Fruit fly (Drosophila melanogaster) whole organism, pupa: ENCODE measurements around the gene Fit1.

ENCODE experiments used
- CG10348 ChIP-seq: fragments of 200-800 bp; sonication (Bioruptor generic); IDR thresholded peaks from 2 replicates; pipeline ENCODE4 v1.3.6; 2022; ENCODE audit warnings: missing biosample characterization, missing genetic modification characterization
- CG12605 ChIP-seq: fragments of 200-800 bp; sonication (Bioruptor generic); IDR thresholded peaks from 2 replicates; pipeline ENCODE4 v1.3.6; 2022; ENCODE audit warnings: missing biosample characterization, missing genetic modification characterization
- CG13204 ChIP-seq: fragments of 200-800 bp; sonication (Bioruptor generic); optimal IDR thresholded peaks from 2 replicates; lab custom pipeline; 2018; ENCODE audit warnings: missing biosample characterization, mild to moderate bottlenecking, missing genetic modification characterization, moderate library complexity
- CG14655 ChIP-seq: fragments of 200-800 bp; sonication (Bioruptor generic); optimal IDR thresholded peaks from 3 replicates; lab custom pipeline; 2017; ENCODE audit warnings: mild to moderate bottlenecking, missing biosample characterization, missing genetic modification reagents, missing genetic modification characterization
- CG15710 ChIP-seq: fragments of 200-800 bp; sonication (Bioruptor generic); optimal IDR thresholded peaks from 2 replicates; lab custom pipeline; 2018; ENCODE audit warnings: missing biosample characterization, mild to moderate bottlenecking, missing genetic modification characterization, moderate library complexity
- CG17806 ChIP-seq: fragments of 200-800 bp; sonication (Bioruptor generic); optimal IDR thresholded peaks from 2 replicates; lab custom pipeline; 2018; ENCODE audit warnings: missing biosample characterization, mild to moderate bottlenecking, missing genetic modification characterization, moderate library complexity
- CG32121 ChIP-seq: fragments of 200-800 bp; sonication (Bioruptor generic); IDR thresholded peaks from 2 replicates; pipeline ENCODE4 v1.3.6; 2022; ENCODE audit warnings: missing biosample characterization, missing genetic modification characterization
- CG34367 ChIP-seq: fragments of 200-800 bp; sonication (Bioruptor generic); optimal IDR thresholded peaks from 2 replicates; lab custom pipeline; 2018; ENCODE audit warnings: missing biosample characterization, mild to moderate bottlenecking, missing genetic modification characterization
- CG4496 ChIP-seq: fragments of 200-800 bp; sonication (Bioruptor generic); IDR thresholded peaks from 3 replicates; pipeline ENCODE4 v1.3.6; 2022; ENCODE audit warnings: missing biosample characterization, missing genetic modification characterization
- CG8159 ChIP-seq: fragments of 200-800 bp; sonication (Bioruptor generic); optimal IDR thresholded peaks from 3 replicates; lab custom pipeline; 2018; ENCODE audit warnings: missing biosample characterization, mild to moderate bottlenecking, missing genetic modification characterization, moderate library complexity
- CG8301 ChIP-seq: fragments of 200-800 bp; sonication (Bioruptor generic); optimal IDR thresholded peaks from 2 replicates; lab custom pipeline; 2018; ENCODE audit warnings: missing biosample characterization, mild to moderate bottlenecking, missing genetic modification characterization
- CG9948 ChIP-seq: fragments of 200-800 bp; sonication (Bioruptor generic); optimal IDR thresholded peaks from 2 replicates; lab custom pipeline; 2018; ENCODE audit warnings: missing biosample characterization, mild to moderate bottlenecking, missing genetic modification characterization, moderate library complexity
- D1 ChIP-seq: fragments of 200-800 bp; sonication (Bioruptor generic); optimal IDR thresholded peaks from 2 replicates; lab custom pipeline; 2018; ENCODE audit warnings: missing biosample characterization, mild to moderate bottlenecking, missing genetic modification characterization, moderate library complexity
- EcR ChIP-seq: fragments of 200-800 bp; sonication (Bioruptor generic); optimal IDR thresholded peaks from 3 replicates; lab custom pipeline; 2019; ENCODE audit warnings: missing biosample characterization, missing genetic modification characterization, mild to moderate bottlenecking, moderate library complexity, missing genetic modification reagents
- Ets98B ChIP-seq: fragments of 200-800 bp; sonication (Bioruptor generic); IDR thresholded peaks from 2 replicates; pipeline ENCODE4 v1.3.6; 2022; ENCODE audit warnings: missing biosample characterization, missing genetic modification characterization
- Pif1A ChIP-seq: fragments of 200-800 bp; sonication (Bioruptor generic); optimal IDR thresholded peaks from 3 replicates; lab custom pipeline; 2016; ENCODE audit warnings: missing biosample characterization, missing genetic modification characterization
- Pif1B ChIP-seq: fragments of 200-800 bp; sonication (Bioruptor generic); optimal IDR thresholded peaks from 3 replicates; lab custom pipeline; 2016; ENCODE audit warnings: missing biosample characterization, missing genetic modification characterization
- Snoo ChIP-seq: fragments of 200-800 bp; sonication (Bioruptor generic); optimal IDR thresholded peaks from 3 replicates; lab custom pipeline; 2017; ENCODE audit warnings: missing biosample characterization, mild to moderate bottlenecking, missing genetic modification characterization, inconsistent platforms
- fd96Ca ChIP-seq: fragments of 200-800 bp; sonication (Bioruptor generic); IDR thresholded peaks from 3 replicates; pipeline ENCODE4 v1.3.6; 2022; ENCODE audit warnings: missing biosample characterization, missing genetic modification characterization
- gl ChIP-seq: fragments of 200-800 bp; sonication (Bioruptor generic); optimal IDR thresholded peaks from 2 replicates; lab custom pipeline; 2018; ENCODE audit warnings: missing biosample characterization, mild to moderate bottlenecking, missing genetic modification characterization
- rn ChIP-seq: fragments of 200-800 bp; sonication (Bioruptor generic); IDR thresholded peaks from 2 replicates; pipeline ENCODE4 v1.3.6; 2022; ENCODE audit warnings: missing biosample characterization, missing genetic modification characterization

The Fit1 gene

DNA sequence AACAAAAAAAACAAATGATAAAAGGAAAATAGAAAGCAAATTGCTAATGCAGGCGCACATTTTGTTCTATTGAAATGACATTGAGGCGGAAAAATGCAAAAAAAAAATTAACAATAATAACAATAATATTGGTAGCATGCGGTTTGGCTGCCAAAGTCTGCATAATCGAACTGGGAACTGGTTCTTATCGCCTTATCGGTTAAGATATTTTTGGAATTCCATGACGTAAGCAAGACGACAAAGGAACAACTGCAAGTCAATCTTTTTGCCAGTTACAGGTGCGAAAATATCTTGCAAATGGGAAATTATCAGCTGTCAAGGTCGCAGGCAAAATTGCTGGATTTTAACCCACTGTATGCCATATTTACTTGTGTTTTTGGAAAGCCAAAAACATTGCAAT lies 29.2 kb downstream of the Fit1 start:
- TF ChIP-seq CG14655 (GFP tag; lab: Kevin White, UChicago), result no peak
- no peak for TF ChIP-seq CG8301
- TF ChIP-seq, all 21 proteins: peak for 0

- TF ChIP-seq CG17806 (tag; lab: Kevin White, UChicago) (no peak), CG14655 (GFP tag; lab: Kevin White, UChicago) (no peak), CG13204 (GFP tag; lab: Kevin White, UChicago) (no peak), Pif1B (GFP tag; lab: Kevin White, UChicago) (no peak), Ets98B (no peak), CG8301 (no peak), rn (no peak), fd96Ca (no peak), CG9948 (tag; lab: Kevin White, UChicago) (no peak), CG34367 (peak; percentile 2), CG12605 (GFP tag; lab: Robert Waterston, UW) (peak; percentile 17; the same call in 1 of the 2 replicates), CG32121 (GFP tag; lab: Robert Waterston, UW) (peak; percentile 40), CG4496 (GFP tag; lab: Robert Waterston, UW) (no peak), Snoo (tag; lab: Kevin White, UChicago) (peak; percentile 20), gl (tag; lab: Kevin White, UChicago) (peak; percentile 31), CG10348 (no peak), EcR (GFP tag; lab: Kevin White, UChicago) (peak; percentile 14), Pif1A (GFP tag; lab: Kevin White, UChicago) (no peak), CG15710 (tag; lab: Kevin White, UChicago) (peak; percentile 15), CG8159 (no peak), D1 (tag; lab: Kevin White, UChicago) (no peak)
Observed at dm6 chr3L:4133724-4134678, 30.6 kb downstream of the Fit1 start, which contains the start of gene ens. Gene ens, minus strand, starts transcription at chr3L:4134550.

DNA sequence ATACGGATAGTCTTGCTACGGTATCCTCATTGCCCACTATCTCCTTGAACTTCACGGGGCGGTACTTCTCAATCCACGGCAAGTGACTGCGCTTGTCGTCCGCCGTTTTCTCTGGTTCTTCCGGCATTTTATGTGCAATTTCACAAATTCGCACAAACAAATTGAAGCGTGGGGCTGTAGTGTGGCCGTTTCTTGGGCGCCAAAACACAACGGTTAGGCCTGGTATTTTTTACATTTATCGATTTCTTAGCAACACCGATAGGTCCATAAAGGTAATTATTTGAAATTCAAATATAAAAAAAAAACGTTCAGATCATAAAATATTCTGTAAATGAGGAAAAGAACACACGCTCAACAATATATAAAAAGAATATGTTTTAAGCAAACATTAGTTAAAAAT lies 32.5 kb downstream of the Fit1 start, which contains the start of gene RfC4:
Gene RfC4 (minus strand): TSS at position 182 of the 400 bp plus-strand sequence.
- no peak for TF ChIP-seq gl (tag; lab: Kevin White, UChicago)
- TF ChIP-seq CG14655 (GFP tag; lab: Kevin White, UChicago), result no peak
- no peak for TF ChIP-seq CG12605 (GFP tag; lab: Robert Waterston, UW)
- TF ChIP-seq CG13204 (GFP tag; lab: Kevin White, UChicago), result no peak
- no peak for TF ChIP-seq CG10348
- no peak for TF ChIP-seq D1 (tag; lab: Kevin White, UChicago)
- no peak for TF ChIP-seq rn
- no peak for TF ChIP-seq CG17806 (tag; lab: Kevin White, UChicago)
- no peak for TF ChIP-seq Pif1A (GFP tag; lab: Kevin White, UChicago)
- TF ChIP-seq CG34367, result no peak
- TF ChIP-seq CG32121 (GFP tag; lab: Robert Waterston, UW), result no peak
- TF ChIP-seq Ets98B, result no peak
- TF ChIP-seq CG15710 (tag; lab: Kevin White, UChicago), result no peak
- TF ChIP-seq CG4496 (GFP tag; lab: Robert Waterston, UW), result no peak
- TF ChIP-seq EcR (GFP tag; lab: Kevin White, UChicago), result no peak
- no peak for TF ChIP-seq CG8301

- no peak for TF ChIP-seq Pif1A (GFP tag; lab: Kevin White, UChicago)
- peak; percentile 57 for TF ChIP-seq EcR (GFP tag; lab: Kevin White, UChicago)
- TF ChIP-seq Ets98B, result peak; percentile 23; the same call in 1 of the 2 replicates
- peak; percentile 1 for TF ChIP-seq CG15710 (tag; lab: Kevin White, UChicago)
- TF ChIP-seq, all 21 proteins: peak for 3
Observed at dm6 chr3L:4138804-4139521, 35.6 kb downstream of the Fit1 start, which contains the start of the genes Rop and Ras64B. Gene Rop, minus strand, starts transcription at chr3L:4138996. Gene Ras64B, plus strand, starts transcription at chr3L:4139076.

dm6 chr3L:4141167-4141566 lies 37.8 kb downstream of the Fit1 start, which contains the start of gene Akh:
Gene Akh, plus strand, starts transcription at chr3L:4141467.
- no peak for TF ChIP-seq CG8159
- no peak for TF ChIP-seq Snoo (tag; lab: Kevin White, UChicago)
- no peak for TF ChIP-seq CG10348
- no peak for TF ChIP-seq CG13204 (GFP tag; lab: Kevin White, UChicago)
- no peak for TF ChIP-seq CG8301
- TF ChIP-seq gl (tag; lab: Kevin White, UChicago), result no peak
- no peak for TF ChIP-seq CG9948 (tag; lab: Kevin White, UChicago)
- no peak for TF ChIP-seq CG14655 (GFP tag; lab: Kevin White, UChicago)
- TF ChIP-seq CG15710 (tag; lab: Kevin White, UChicago), result no peak

- TF ChIP-seq CG10348 (no peak), CG12605 (GFP tag; lab: Robert Waterston, UW) (no peak), fd96Ca (no peak), CG13204 (GFP tag; lab: Kevin White, UChicago) (no peak), CG14655 (GFP tag; lab: Kevin White, UChicago) (no peak), CG34367 (no peak), gl (tag; lab: Kevin White, UChicago) (no peak), CG4496 (GFP tag; lab: Robert Waterston, UW) (no peak), Snoo (tag; lab: Kevin White, UChicago) (no peak), CG32121 (GFP tag; lab: Robert Waterston, UW) (no peak)
Observed at dm6 chr3L:4142064-4142463, 38.7 kb downstream of the Fit1 start, which contains the start of gene CG32260. Gene CG32260, plus strand, starts transcription at chr3L:4142364.
